Worm (Caenorhabditis elegans) whole organism, L3 larva: ENCODE results near the gene nmur-1.

Source experiments
- aly-2 ChIP-seq: fragments of 150-350 bp; optimal IDR thresholded peaks from 2 replicates; lab custom pipeline; 2014; ENCODE audit warnings: missing biosample characterization, missing genetic modification characterization
- fkh-2 ChIP-seq: fragments of 150-350 bp; optimal IDR thresholded peaks from 2 replicates; lab custom pipeline; 2014; ENCODE audit warnings: missing biosample characterization, missing genetic modification reagents, missing genetic modification characterization
- nfya-1 ChIP-seq: sonication (generic microtip); optimal IDR thresholded peaks from 2 replicates; lab custom pipeline; 2017; ENCODE audit warnings: missing genetic modification characterization, mild to moderate bottlenecking, missing compliant biosample characterization, antibody characterized with exemption, moderate library complexity; ENCODE audit not compliant: insufficient read depth
- nhr-11 ChIP-seq: fragments of 150-350 bp; optimal IDR thresholded peaks from 2 replicates; lab custom pipeline; 2014; ENCODE audit warnings: missing biosample characterization, missing genetic modification characterization
- nhr-76 ChIP-seq: fragments of 150-350 bp; sonication (generic microtip); optimal IDR thresholded peaks from 5 replicates; lab custom pipeline; 2014; ENCODE audit warnings: missing biosample characterization, missing genetic modification characterization
- snpc-4 ChIP-seq: fragments of 150-350 bp; optimal IDR thresholded peaks from 2 replicates; lab custom pipeline; 2014; ENCODE audit warnings: missing biosample characterization, missing genetic modification characterization
- unc-62 ChIP-seq: fragments of 150-350 bp; sonication (generic microtip); optimal IDR thresholded peaks from 4 replicates; lab custom pipeline; 2014; ENCODE audit warnings: missing biosample characterization, missing genetic modification reagents, missing genetic modification characterization
- zag-1 ChIP-seq: fragments of 150-350 bp; optimal IDR thresholded peaks from 2 replicates; lab custom pipeline; 2014; ENCODE audit warnings: missing biosample characterization, missing genetic modification characterization

- TF ChIP-seq aly-2 (tag; lab: Kevin White, UChicago) (no peak), unc-62 (no peak), zag-1 (tag; lab: Kevin White, UChicago) (no peak), snpc-4 (tag; lab: Kevin White, UChicago) (no peak), nhr-11 (tag; lab: Kevin White, UChicago) (no peak), nfya-1 (tag; lab: Kevin White, UChicago) (no peak), nhr-76 (tag; lab: Kevin White, UChicago) (no peak), fkh-2 (tag; lab: Kevin White, UChicago) (no peak)
Measured at ce11 chrX:9010418-9010817, 29.6 kb downstream of the nmur-1 start, which contains the start of gene C24A3.9.
